Worm (Caenorhabditis elegans) whole organism, midembryonic: ENCODE data around the gene F56D1.1.

Experiments
- T22C8.4 ChIP-seq: fragments of 200-800 bp; sonication (Bioruptor generic); IDR thresholded peaks from 2 replicates; pipeline ENCODE4 v1.3.6; 2022; ENCODE audit warnings: missing genetic modification characterization, missing compliant biosample characterization
- cog-1 ChIP-seq: sonication (generic microtip); optimal IDR thresholded peaks from 2 replicates; lab custom pipeline; 2016; ENCODE audit warnings: missing genetic modification characterization, missing compliant biosample characterization
- flt-1 ChIP-seq: fragments of 200-800 bp; sonication (Bioruptor generic); IDR thresholded peaks from 2 replicates; pipeline ENCODE4 v1.3.6; 2022; ENCODE audit warnings: missing genetic modification characterization, missing compliant biosample characterization
- klf-2 ChIP-seq: fragments of 200-800 bp; sonication (Bioruptor generic); conservative IDR thresholded peaks from 2 replicates; pipeline ENCODE4 v1.3.6; 2022; ENCODE audit warnings: missing genetic modification reagents, missing genetic modification characterization, missing compliant biosample characterization
- med-1 ChIP-seq: sonication (generic microtip); optimal IDR thresholded peaks from 2 replicates; lab custom pipeline; 2017; ENCODE audit warnings: missing genetic modification characterization, mild to moderate bottlenecking, missing compliant biosample characterization, antibody characterized with exemption, missing genetic modification reagents; ENCODE audit not compliant: insufficient read depth
- ref-1 ChIP-seq: fragments of 200-800 bp; sonication (Bioruptor generic); conservative IDR thresholded peaks from 2 replicates; pipeline ENCODE4 v1.3.6; 2022; ENCODE audit warnings: missing genetic modification reagents, missing genetic modification characterization, missing compliant biosample characterization
- tab-1 ChIP-seq: fragments of 200-800 bp; sonication (Bioruptor generic); IDR thresholded peaks from 2 replicates; pipeline ENCODE4 v1.3.6; 2022; ENCODE audit warnings: missing genetic modification characterization, missing compliant biosample characterization
- ztf-23 ChIP-seq: fragments of 200-800 bp; sonication (Bioruptor generic); IDR thresholded peaks from 2 replicates; pipeline ENCODE4 v1.3.6; 2022; ENCODE audit warnings: missing genetic modification reagents, missing genetic modification characterization, missing compliant biosample characterization
- ztf-29 ChIP-seq: fragments of 200-800 bp; sonication (Bioruptor generic); IDR thresholded peaks from 2 replicates; pipeline ENCODE4 v1.3.6; 2022; ENCODE audit warnings: missing genetic modification reagents, missing genetic modification characterization, missing compliant biosample characterization

Gene F56D1.1

DNA sequence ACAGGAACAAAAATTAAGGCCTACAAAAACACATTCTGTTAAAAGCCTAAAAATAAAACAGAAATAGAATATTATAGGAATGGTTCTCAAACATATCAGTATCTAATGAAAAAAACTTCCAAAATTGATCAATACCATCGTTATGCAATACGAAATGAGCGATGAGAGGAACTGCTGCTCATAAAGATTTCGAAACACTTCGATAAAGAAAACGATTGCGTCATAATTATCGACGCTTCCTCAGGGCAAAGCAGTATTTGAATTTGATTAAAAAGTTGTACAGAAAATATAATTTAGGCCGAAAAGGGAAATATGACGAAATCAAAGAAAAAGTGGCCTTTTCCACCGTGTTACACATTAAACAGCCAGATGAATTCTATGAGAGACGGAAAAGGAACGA, 39.6 kb downstream of the F56D1.1 start:
- TF ChIP-seq T22C8.4 (GFP tag; lab: Robert Waterston, UW) (no peak), cog-1 (tag; lab: Kevin White, UChicago) (no peak), ref-1 (GFP tag; lab: Robert Waterston, UW) (no peak), tab-1 (GFP tag; lab: Robert Waterston, UW) (no peak), klf-2 (GFP tag; lab: Robert Waterston, UW) (no peak), ztf-29 (GFP tag; lab: Robert Waterston, UW) (no peak), med-1 (no peak), ztf-23 (no peak), flt-1 (GFP tag; lab: Robert Waterston, UW) (no peak)

DNA sequence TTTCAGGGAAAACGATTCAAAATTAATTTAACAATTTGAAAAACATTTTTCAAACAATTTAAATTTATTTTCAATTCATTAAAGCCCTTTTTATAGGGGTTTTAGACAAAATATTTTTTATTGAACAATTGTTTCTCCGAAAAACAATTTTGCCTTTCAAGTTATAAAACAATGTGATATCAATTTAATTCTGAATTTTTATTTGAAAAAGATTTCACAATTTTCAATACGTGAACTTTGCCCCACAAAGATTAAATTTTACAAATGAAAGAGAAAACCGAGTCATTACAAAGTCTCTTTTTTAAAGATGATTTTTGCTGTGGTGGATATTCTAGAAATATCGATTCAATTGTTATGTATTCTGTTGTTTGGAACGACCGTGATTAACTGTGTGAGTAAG, 40.5 kb downstream of the F56D1.1 start, which contains the start of gene ZK177.2:
Gene ZK177.2, plus strand, starts transcription at position 301 of the 400 bp plus-strand sequence.
- TF ChIP-seq klf-2 (GFP tag; lab: Robert Waterston, UW): no peak
- TF ChIP-seq tab-1 (GFP tag; lab: Robert Waterston, UW): no peak
- TF ChIP-seq cog-1 (tag; lab: Kevin White, UChicago): no peak
- TF ChIP-seq flt-1 (GFP tag; lab: Robert Waterston, UW): no peak

- TF ChIP-seq ztf-23 (no peak), klf-2 (GFP tag; lab: Robert Waterston, UW) (no peak), tab-1 (GFP tag; lab: Robert Waterston, UW) (no peak), med-1 (no peak), ref-1 (GFP tag; lab: Robert Waterston, UW) (no peak), ztf-29 (GFP tag; lab: Robert Waterston, UW) (no peak), T22C8.4 (GFP tag; lab: Robert Waterston, UW) (no peak), flt-1 (GFP tag; lab: Robert Waterston, UW) (no peak), cog-1 (tag; lab: Kevin White, UChicago) (no peak)
Observed at ce11 chrII:5521411-5521810, 43.0 kb downstream of the F56D1.1 start, which contains the start of gene ZK177.12. Gene ZK177.12 (plus strand): TSS chrII:5521711.

DNA sequence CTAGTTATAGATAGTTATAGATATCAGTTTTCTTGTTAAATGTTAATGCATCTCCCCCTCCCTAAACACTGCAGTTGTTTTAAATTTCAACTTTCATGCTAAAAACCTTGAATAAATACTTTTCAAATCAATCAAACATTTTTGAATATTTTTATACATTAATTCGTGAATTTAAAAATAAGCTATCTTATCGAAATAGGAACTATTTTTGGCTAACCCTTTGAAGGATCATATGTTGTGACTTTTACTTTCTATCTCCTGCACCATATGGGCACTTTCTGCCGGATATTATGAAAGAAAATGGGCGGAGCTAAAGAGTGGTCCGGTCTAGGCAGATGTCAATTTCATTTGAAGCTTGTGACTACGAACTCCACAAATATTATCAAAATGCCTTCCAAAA, 44.2 kb downstream of the F56D1.1 start, which contains the start of gene ZK177.11:
Gene ZK177.11, plus strand, starts transcription at position 301 of the 400 bp plus-strand sequence.
- no peak for TF ChIP-seq tab-1 (GFP tag; lab: Robert Waterston, UW)
- TF ChIP-seq med-1: no peak
- TF ChIP-seq klf-2 (GFP tag; lab: Robert Waterston, UW): no peak
- no peak for TF ChIP-seq T22C8.4 (GFP tag; lab: Robert Waterston, UW)
- no peak for TF ChIP-seq ztf-29 (GFP tag; lab: Robert Waterston, UW)
- TF ChIP-seq cog-1 (tag; lab: Kevin White, UChicago): no peak
- TF ChIP-seq ref-1 (GFP tag; lab: Robert Waterston, UW): no peak
- no peak for TF ChIP-seq flt-1 (GFP tag; lab: Robert Waterston, UW)
- no peak for TF ChIP-seq ztf-23

ce11 chrII:5525297-5525696, 46.9 kb downstream of the F56D1.1 start, which contains the start of gene tbx-35:
Gene tbx-35 (minus strand): TSS chrII:5525397.
- TF ChIP-seq cog-1 (tag; lab: Kevin White, UChicago) (no peak), tab-1 (GFP tag; lab: Robert Waterston, UW) (no peak), ztf-29 (GFP tag; lab: Robert Waterston, UW) (no peak), med-1 (no peak), ztf-23 (no peak), T22C8.4 (GFP tag; lab: Robert Waterston, UW) (no peak), klf-2 (GFP tag; lab: Robert Waterston, UW) (no peak), flt-1 (GFP tag; lab: Robert Waterston, UW) (no peak), ref-1 (GFP tag; lab: Robert Waterston, UW) (no peak)

DNA sequence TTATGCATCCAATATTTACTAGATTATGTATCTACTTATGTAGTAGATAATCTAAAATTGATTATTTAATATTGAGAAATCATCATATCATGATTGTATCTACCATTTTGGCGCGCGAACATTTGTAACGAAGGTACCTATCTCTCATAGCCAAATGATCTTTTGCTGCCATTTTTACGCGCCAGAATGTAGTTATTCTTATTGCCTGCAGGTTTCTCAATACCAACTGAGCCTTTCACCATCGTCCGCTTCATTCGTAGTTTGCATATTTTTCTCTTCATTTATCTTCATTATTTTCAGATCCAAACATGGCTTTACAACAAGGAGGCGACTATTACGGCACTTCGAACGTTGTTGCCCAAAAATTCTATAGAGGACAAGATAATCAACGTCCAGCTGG, 49.4 kb downstream of the F56D1.1 start, which contains the start of gene ZK177.1:
Gene ZK177.1, plus strand, starts transcription at position 301 of the 400 bp plus-strand sequence.
- TF ChIP-seq cog-1 (tag; lab: Kevin White, UChicago): no peak
- no peak for TF ChIP-seq klf-2 (GFP tag; lab: Robert Waterston, UW)
- TF ChIP-seq ztf-29 (GFP tag; lab: Robert Waterston, UW): no peak
- no peak for TF ChIP-seq med-1
- no peak for TF ChIP-seq T22C8.4 (GFP tag; lab: Robert Waterston, UW)
- no peak for TF ChIP-seq ref-1 (GFP tag; lab: Robert Waterston, UW)
- no peak for TF ChIP-seq flt-1 (GFP tag; lab: Robert Waterston, UW)
- TF ChIP-seq ztf-23: no peak
- no peak for TF ChIP-seq tab-1 (GFP tag; lab: Robert Waterston, UW)
